Fruit fly (Drosophila melanogaster) whole organism, wandering third instar larva: ENCODE results near the gene CG6962.

Experiments used
- Dif ChIP-seq: fragments of 200-275, 200-300 bp; sonication (Bioruptor generic); optimal IDR thresholded peaks from 2 replicates; lab custom pipeline; 2018; ENCODE audit warnings: missing biosample characterization, missing genetic modification characterization; ENCODE audit not compliant: partially characterized antibody
- dl ChIP-seq, 2 experiments: fragments of 175-275, 200-275 bp in 1 of 2; fragments of 200-275 bp in 1 of 2; sonication (Bioruptor generic); optimal IDR thresholded peaks; lab custom pipeline; 2018; ENCODE audit warnings: mild to moderate bottlenecking in 2 of 2, missing biosample characterization in 2 of 2, missing genetic modification characterization in 2 of 2, moderate library complexity in 2 of 2; ENCODE audit not compliant: partially characterized antibody in 2 of 2, insufficient read depth in 1 of 2
- psq ChIP-seq: fragments of 200-800 bp; sonication (Bioruptor generic); optimal IDR thresholded peaks from 3 replicates; lab custom pipeline; 2017; ENCODE audit warnings: missing biosample characterization, mild to moderate bottlenecking, missing genetic modification characterization, moderate library complexity

DNA sequence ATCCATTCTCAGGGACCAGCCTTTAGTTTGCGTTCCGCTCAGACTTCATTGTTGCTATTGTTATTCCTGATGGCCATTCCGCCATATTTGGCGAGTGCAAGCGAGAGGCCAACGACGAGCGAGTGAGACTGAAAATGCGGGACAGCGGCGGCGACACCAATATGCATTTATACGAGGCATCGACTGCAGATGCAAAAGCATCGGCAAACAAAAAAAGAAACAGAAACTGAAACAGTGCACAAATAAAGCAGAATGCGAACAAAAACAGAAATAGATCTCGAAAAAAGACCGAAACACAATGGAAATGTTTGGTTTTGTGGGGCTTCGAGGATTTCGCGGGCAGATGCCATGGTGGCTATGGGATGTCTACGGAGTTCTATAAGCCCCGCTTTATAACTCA is 23.2 kb downstream of the CG6962 start:
- TF ChIP-seq psq (GFP tag; lab: Kevin White, UChicago), result peak; percentile 77
- no peak for TF ChIP-seq Dif (GFP tag; lab: Kevin White, UChicago)
- TF ChIP-seq dl (GFP tag; optimal IDR thresholded peaks at IDR 0.05; lab: Kevin White, UChicago; ENCODE audit: insufficient read depth in 1 of 2, partially characterized antibody in 2 of 2), result no peak
